Worm (Caenorhabditis elegans) whole organism, L4/young adult: ENCODE measurements around the gene cisd-1.

Experiments used
- W03F9.2 ChIP-seq: fragments of 150-350 bp; optimal IDR thresholded peaks from 2 replicates; lab custom pipeline; 2014; ENCODE audit warnings: missing biosample characterization, missing genetic modification characterization
- dao-5 ChIP-seq: sonication (generic microtip); optimal IDR thresholded peaks from 2 replicates; lab custom pipeline; 2016; ENCODE audit warnings: missing genotype, missing genetic modification characterization, moderate library complexity, missing compliant biosample characterization
- him-1 ChIP-seq: sonication (generic microtip); optimal IDR thresholded peaks from 2 replicates; lab custom pipeline; 2016; ENCODE audit warnings: missing genotype, missing genetic modification reagents, missing genetic modification characterization, missing compliant biosample characterization

DNA sequence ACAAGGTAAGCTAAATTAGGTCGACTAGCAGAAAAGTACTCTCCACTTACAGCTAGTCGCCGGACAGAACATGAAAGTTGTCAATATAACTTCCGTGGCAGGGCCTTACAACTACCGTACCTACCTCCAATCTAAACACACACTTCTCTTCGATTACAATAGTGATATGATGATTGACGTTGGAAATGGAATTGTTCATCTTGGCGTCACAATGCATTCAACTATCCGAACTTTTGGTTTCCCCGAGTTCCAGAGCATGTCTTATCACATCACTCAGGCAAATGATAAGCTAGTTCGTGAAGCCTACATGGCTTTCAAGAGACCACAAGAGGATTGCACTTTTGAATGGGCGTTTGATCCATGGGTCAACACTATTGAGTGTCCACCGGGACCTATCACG lies 42.1 kb downstream of the cisd-1 start:
- TF ChIP-seq W03F9.2 (tag; lab: Kevin White, UChicago) (no peak), him-1 (tag; lab: Kevin White, UChicago) (no peak), dao-5 (no peak)
